Worm (Caenorhabditis elegans) whole organism, young adult: Measurements from ENCODE around the gene ZK622.4.

Experiments
- B0336.3 ChIP-seq: fragments of 200-800 bp; sonication (Bioruptor generic); IDR thresholded peaks from 2 replicates; pipeline ENCODE4 v1.3.6; 2022; ENCODE audit warnings: missing genetic modification characterization, missing compliant biosample characterization
- F23B12.7 ChIP-seq: sonication (generic microtip); optimal IDR thresholded peaks from 2 replicates; lab custom pipeline; 2017; ENCODE audit warnings: missing genetic modification characterization, mild to moderate bottlenecking, missing compliant biosample characterization, antibody characterized with exemption, moderate library complexity; ENCODE audit not compliant: insufficient read depth
- F37B4.10 ChIP-seq: fragments of 200-800 bp; sonication (Bioruptor generic); IDR thresholded peaks from 2 replicates; pipeline ENCODE4 v1.3.6; 2022; ENCODE audit warnings: missing genetic modification characterization, missing compliant biosample characterization
- F57A8.1 ChIP-seq: fragments of 200-800 bp; sonication (Bioruptor generic); optimal IDR thresholded peaks from 2 replicates; lab custom pipeline; 2018; ENCODE audit warnings: mild to moderate bottlenecking, missing genetic modification characterization, moderate library complexity, missing compliant biosample characterization
- K11D2.4 ChIP-seq: fragments of 200-800 bp; sonication (Bioruptor generic); IDR thresholded peaks from 2 replicates; pipeline ENCODE4 v1.3.6; 2022; ENCODE audit warnings: missing genetic modification reagents, missing genetic modification characterization, missing compliant biosample characterization
- T07F8.4 ChIP-seq: sonication (generic microtip); optimal IDR thresholded peaks from 2 replicates; lab custom pipeline; 2016; ENCODE audit warnings: mild to moderate bottlenecking, missing genetic modification characterization, moderate library complexity, missing compliant biosample characterization
- Y79H2A.3 ChIP-seq: fragments of 200-800 bp; sonication (Bioruptor generic); conservative IDR thresholded peaks from 2 replicates; pipeline ENCODE4 v1.3.6; 2022; ENCODE audit warnings: missing genetic modification reagents, missing genetic modification characterization, missing compliant biosample characterization
- ZK185.1 ChIP-seq: sonication (generic microtip); optimal IDR thresholded peaks from 2 replicates; lab custom pipeline; 2016; ENCODE audit warnings: mild to moderate bottlenecking, missing genetic modification characterization, missing compliant biosample characterization; ENCODE audit not compliant: poor library complexity, severe bottlenecking
- aptf-2 ChIP-seq: fragments of 200-800 bp; sonication (Bioruptor generic); conservative IDR thresholded peaks from 2 replicates; pipeline ENCODE4 v1.3.6; 2022; ENCODE audit warnings: missing genetic modification reagents, missing genetic modification characterization, missing compliant biosample characterization
- atf-7 ChIP-seq: sonication (generic microtip); optimal IDR thresholded peaks from 2 replicates; lab custom pipeline; 2017; ENCODE audit warnings: mild to moderate bottlenecking, missing genetic modification characterization, missing compliant biosample characterization
- ccch-3 ChIP-seq: fragments of 200-800 bp; sonication (Bioruptor generic); optimal IDR thresholded peaks from 2 replicates; lab custom pipeline; 2018; ENCODE audit warnings: mild to moderate bottlenecking, missing genetic modification characterization, missing compliant biosample characterization
- cebp-1 ChIP-seq, 2 experiments: fragments of 200-800 bp in 1 of 2; sonication (Bioruptor generic) in 1 of 2; sonication (generic microtip) in 1 of 2; IDR thresholded peaks in 1 of 2; optimal IDR thresholded peaks in 1 of 2; 2 replicates each; pipeline versions ENCODE4 v1.3.6 to Lab custom; 2017 to 2022; ENCODE audit warnings: missing compliant biosample characterization in 2 of 2, missing genetic modification characterization in 2 of 2, mild to moderate bottlenecking in 1 of 2, missing genetic modification reagents in 1 of 2, moderate library complexity in 1 of 2
- ceh-27 ChIP-seq: fragments of 200-800 bp; sonication (Bioruptor generic); optimal IDR thresholded peaks from 2 replicates; lab custom pipeline; 2018; ENCODE audit warnings: mild to moderate bottlenecking, missing genetic modification characterization, moderate library complexity, missing compliant biosample characterization
- ceh-58 ChIP-seq: fragments of 200-800 bp; sonication (Bioruptor generic); IDR thresholded peaks from 2 replicates; pipeline ENCODE4 v1.3.6; 2022; ENCODE audit warnings: missing genetic modification characterization, missing compliant biosample characterization
- ceh-79 ChIP-seq: sonication (generic microtip); optimal IDR thresholded peaks from 2 replicates; lab custom pipeline; 2017; ENCODE audit warnings: mild to moderate bottlenecking, missing genetic modification characterization, missing compliant biosample characterization
- chd-7 ChIP-seq: sonication (generic microtip); optimal IDR thresholded peaks from 2 replicates; lab custom pipeline; 2016; ENCODE audit warnings: mild to moderate bottlenecking, missing genetic modification characterization, moderate library complexity, missing compliant biosample characterization
- dpff-1 ChIP-seq: sonication (generic microtip); optimal IDR thresholded peaks from 2 replicates; lab custom pipeline; 2017; ENCODE audit warnings: mild to moderate bottlenecking, missing genetic modification characterization, missing compliant biosample characterization
- egrh-3 ChIP-seq: fragments of 200-800 bp; sonication (Bioruptor generic); IDR thresholded peaks from 2 replicates; pipeline ENCODE4 v1.3.6; 2022; ENCODE audit warnings: missing genetic modification reagents, missing genetic modification characterization, missing compliant biosample characterization
- gei-17 ChIP-seq: fragments of 200-800 bp; sonication (Bioruptor generic); optimal IDR thresholded peaks from 2 replicates; lab custom pipeline; 2018; ENCODE audit warnings: mild to moderate bottlenecking, missing genetic modification characterization, missing compliant biosample characterization
- hlh-12 ChIP-seq: sonication (generic microtip); optimal IDR thresholded peaks from 2 replicates; lab custom pipeline; 2016; ENCODE audit warnings: missing genetic modification characterization, missing compliant biosample characterization
- hmg-1.2 ChIP-seq: fragments of 200-800 bp; sonication (Bioruptor generic); IDR thresholded peaks from 2 replicates; pipeline ENCODE4 v1.3.6; 2022; ENCODE audit warnings: missing genetic modification reagents, missing genetic modification characterization, missing compliant biosample characterization
- let-607 ChIP-seq, 2 experiments: fragments of 200-800 bp in 1 of 2; sonication (Bioruptor generic) in 1 of 2; sonication (generic microtip) in 1 of 2; optimal IDR thresholded peaks; 2 replicates each; lab custom pipeline; 2016 to 2018; ENCODE audit warnings: mild to moderate bottlenecking in 2 of 2, missing compliant biosample characterization in 2 of 2, missing genetic modification characterization in 2 of 2, moderate library complexity in 2 of 2, missing genotype in 1 of 2
- lin-40 ChIP-seq: sonication (generic microtip); optimal IDR thresholded peaks from 2 replicates; lab custom pipeline; 2016; ENCODE audit warnings: missing genetic modification characterization, mild to moderate bottlenecking, missing compliant biosample characterization, missing genotype, missing genetic modification reagents
- lsy-27 ChIP-seq: sonication (generic microtip); optimal IDR thresholded peaks from 2 replicates; lab custom pipeline; 2017; ENCODE audit warnings: missing genetic modification characterization, mild to moderate bottlenecking, missing compliant biosample characterization, antibody characterized with exemption, missing genotype, borderline replicate concordance; ENCODE audit not compliant: insufficient read depth
- madf-10 ChIP-seq: sonication (generic microtip); optimal IDR thresholded peaks from 2 replicates; lab custom pipeline; 2016; ENCODE audit warnings: mild to moderate bottlenecking, missing genetic modification characterization, missing compliant biosample characterization
- mcd-1 ChIP-seq: fragments of 200-800 bp; sonication (Bioruptor generic); IDR thresholded peaks from 2 replicates; pipeline ENCODE4 v1.3.6; 2022; ENCODE audit warnings: missing genetic modification reagents, missing genetic modification characterization, missing compliant biosample characterization
- nhr-120 ChIP-seq: fragments of 200-800 bp; sonication (Bioruptor generic); IDR thresholded peaks from 2 replicates; pipeline ENCODE4 v1.3.6; 2022; ENCODE audit warnings: missing genetic modification characterization, missing compliant biosample characterization
- nhr-27 ChIP-seq: fragments of 200-800 bp; sonication (Bioruptor generic); optimal IDR thresholded peaks from 2 replicates; lab custom pipeline; 2018; ENCODE audit warnings: mild to moderate bottlenecking, missing genetic modification characterization, moderate library complexity, missing compliant biosample characterization
- nhr-80 ChIP-seq: sonication (generic microtip); optimal IDR thresholded peaks from 2 replicates; lab custom pipeline; 2016; ENCODE audit warnings: missing genetic modification characterization, missing compliant biosample characterization
- pha-4 ChIP-seq: fragments of 150-350 bp; sonication (generic microtip); optimal IDR thresholded peaks from 2 replicates; lab custom pipeline; 2014; ENCODE audit warnings: missing biosample characterization, missing genetic modification reagents, missing genetic modification characterization
- rec-8 ChIP-seq, 2 experiments: sonication (generic microtip); optimal IDR thresholded peaks; 2 replicates each; lab custom pipeline; 2016; ENCODE audit warnings: mild to moderate bottlenecking in 2 of 2, missing genetic modification characterization in 2 of 2, missing genetic modification reagents in 2 of 2, missing genotype in 2 of 2, missing biosample characterization in 1 of 2, missing compliant biosample characterization in 1 of 2, moderate library complexity in 1 of 2
- rpc-1 ChIP-seq, 2 experiments: fragments of 150-350 bp in 1 of 2; sonication (generic microtip) in 1 of 2; optimal IDR thresholded peaks; 2 replicates each; lab custom pipeline; 2014 to 2018; ENCODE audit warnings: missing biosample characterization in 1 of 2, missing genetic modification characterization in 1 of 2, missing genetic modification reagents in 1 of 2, missing genotype in 1 of 2
- sdz-38 ChIP-seq: sonication (generic microtip); optimal IDR thresholded peaks from 2 replicates; lab custom pipeline; 2016; ENCODE audit warnings: missing genotype, missing genetic modification characterization, missing compliant biosample characterization
- snpc-1.1 ChIP-seq: sonication (generic microtip); optimal IDR thresholded peaks from 2 replicates; lab custom pipeline; 2017; ENCODE audit warnings: missing genetic modification characterization, mild to moderate bottlenecking, missing compliant biosample characterization, antibody characterized with exemption, moderate library complexity, missing genotype, missing genetic modification reagents; ENCODE audit not compliant: insufficient read depth
- somi-1 ChIP-seq: fragments of 200-800 bp; sonication (Bioruptor generic); optimal IDR thresholded peaks from 2 replicates; lab custom pipeline; 2018; ENCODE audit warnings: mild to moderate bottlenecking, missing genetic modification characterization, missing compliant biosample characterization
- tbx-9 ChIP-seq: sonication (generic microtip); optimal IDR thresholded peaks from 2 replicates; lab custom pipeline; 2016; ENCODE audit warnings: borderline replicate concordance, missing genetic modification characterization, inconsistent platforms, missing compliant biosample characterization
- tlf-1 ChIP-seq: fragments of 200-800 bp; sonication (Bioruptor generic); optimal IDR thresholded peaks from 2 replicates; lab custom pipeline; 2018; ENCODE audit warnings: mild to moderate bottlenecking, missing genetic modification characterization, missing compliant biosample characterization
- unc-62 ChIP-seq: fragments of 150-350 bp; optimal IDR thresholded peaks from 2 replicates; lab custom pipeline; 2014; ENCODE audit warnings: missing biosample characterization, missing genetic modification reagents, missing genetic modification characterization
- zfh-2 ChIP-seq: fragments of 200-800 bp; sonication (Bioruptor generic); conservative IDR thresholded peaks from 2 replicates; pipeline ENCODE4 v1.3.6; 2022; ENCODE audit warnings: missing genetic modification reagents, missing genetic modification characterization, missing compliant biosample characterization
- ztf-18 ChIP-seq: sonication (generic microtip); optimal IDR thresholded peaks from 2 replicates; lab custom pipeline; 2016; ENCODE audit warnings: missing genotype, mild to moderate bottlenecking, missing genetic modification characterization, missing compliant biosample characterization
- ztf-22 ChIP-seq: fragments of 200-800 bp; sonication (Bioruptor generic); optimal IDR thresholded peaks from 2 replicates; lab custom pipeline; 2018; ENCODE audit warnings: mild to moderate bottlenecking, missing genetic modification characterization, moderate library complexity, missing compliant biosample characterization
- ztf-26 ChIP-seq: sonication (generic microtip); optimal IDR thresholded peaks from 2 replicates; lab custom pipeline; 2017; ENCODE audit warnings: missing genetic modification characterization, missing compliant biosample characterization
- ztf-6 ChIP-seq: fragments of 200-800 bp; sonication (Bioruptor generic); IDR thresholded peaks from 2 replicates; pipeline ENCODE4 v1.3.6; 2022; ENCODE audit warnings: missing genetic modification reagents, missing genetic modification characterization, missing compliant biosample characterization

Gene ZK622.4

DNA sequence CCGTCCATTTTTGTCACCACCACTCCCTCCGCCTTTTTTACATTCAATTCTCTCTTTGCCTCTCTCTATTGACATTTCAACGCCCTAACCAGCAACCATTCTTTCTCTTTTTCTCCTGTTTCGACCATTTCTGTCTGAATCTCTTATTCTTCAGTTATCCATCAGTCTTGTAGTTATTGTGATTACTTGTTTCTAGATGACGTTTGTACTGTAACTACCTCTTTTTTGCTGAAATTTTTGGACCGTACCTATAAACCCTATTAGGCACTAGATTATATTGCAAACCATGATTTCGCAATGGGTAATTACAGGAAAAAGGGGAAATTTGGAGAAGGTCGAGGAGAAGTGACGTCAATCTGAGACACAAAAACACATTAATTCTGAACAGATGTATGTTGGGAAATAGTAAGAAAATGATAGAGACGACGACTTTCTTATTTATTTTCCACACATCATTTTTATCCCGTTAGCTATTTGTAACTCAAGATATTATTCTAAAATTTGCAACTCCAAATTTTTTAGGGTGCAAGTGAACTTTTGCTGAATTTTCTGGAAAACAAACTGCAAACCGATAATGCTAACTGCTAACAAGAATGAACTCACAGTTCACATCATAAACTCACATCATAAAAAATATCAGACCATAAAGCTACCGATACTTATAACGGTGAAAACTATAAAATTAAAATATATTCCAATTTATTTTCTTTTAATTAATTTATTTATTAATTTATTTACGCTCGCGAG, 27.9 kb downstream of the ZK622.4 start:
- peak; percentile 32 for TF ChIP-seq lin-40
- no peak for TF ChIP-seq ceh-58
- TF ChIP-seq ztf-18 (tag; lab: Kevin White, UChicago): no peak
- 0 out of 2 replicates have a peak, but pooled peaks have one; percentile 14 for TF ChIP-seq B0336.3 (GFP tag; lab: Robert Waterston, UW)
- TF ChIP-seq nhr-27 (tag; lab: Kevin White, UChicago): no peak
- TF ChIP-seq atf-7 (tag; lab: Kevin White, UChicago): peak; percentile 7
- no peak for TF ChIP-seq tbx-9 (tag; lab: Kevin White, UChicago)
- TF ChIP-seq ceh-79 (tag; lab: Kevin White, UChicago): no peak
- TF ChIP-seq nhr-80 (tag; lab: Kevin White, UChicago): peak; percentile 79
- no peak for TF ChIP-seq dpff-1 (tag; lab: Kevin White, UChicago)
- peak; percentile 51 for TF ChIP-seq unc-62
- peak; percentile 69 for TF ChIP-seq pha-4
- peak; percentile 61 for TF ChIP-seq cebp-1 (GFP tag; IDR thresholded peaks at IDR 0.05; lab: Robert Waterston, UW)
- peak; percentile 94 for TF ChIP-seq cebp-1 (tag; optimal IDR thresholded peaks at IDR 0.05; lab: Kevin White, UChicago)
- TF ChIP-seq ztf-6 (GFP tag; lab: Robert Waterston, UW): no peak
- TF ChIP-seq snpc-1.1: no peak
- no peak for TF ChIP-seq madf-10 (tag; lab: Kevin White, UChicago)
- no peak for TF ChIP-seq hlh-12 (tag; lab: Kevin White, UChicago)
- no peak for TF ChIP-seq F57A8.1
- peak; percentile 58; the same call in 1 of the 2 replicates for TF ChIP-seq hmg-1.2 (GFP tag; lab: Robert Waterston, UW)
- TF ChIP-seq, all 124 proteins: peak for 8

DNA sequence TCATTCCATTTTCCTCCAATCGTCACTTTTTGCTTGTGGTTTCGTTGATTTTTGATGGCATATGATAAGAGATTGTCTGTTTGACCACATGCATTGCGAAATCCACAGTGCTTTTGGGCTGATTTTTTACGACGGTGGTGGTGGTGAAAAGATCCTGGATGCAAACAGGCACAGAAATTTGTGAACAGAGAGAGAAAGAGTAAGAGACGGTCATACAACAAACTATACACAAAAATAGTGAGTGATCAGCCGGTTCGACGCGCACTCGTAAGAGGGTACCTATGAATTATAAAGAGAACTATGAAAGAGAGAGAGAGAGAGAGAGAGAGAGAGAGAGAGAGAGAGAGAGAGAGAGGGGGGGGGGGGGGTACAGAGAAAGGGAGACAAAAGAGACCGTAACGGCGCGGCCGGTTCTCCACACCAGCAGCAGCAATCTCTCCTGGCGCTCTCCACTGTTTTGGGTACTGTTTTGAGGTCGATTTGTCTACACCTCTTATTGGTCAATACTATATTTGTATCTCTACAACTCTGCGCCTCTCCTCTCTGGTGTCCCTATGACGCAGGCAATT, 29.3 kb downstream of the ZK622.4 start:
- peak; percentile 94 for TF ChIP-seq egrh-3
- no peak for TF ChIP-seq rpc-1 (optimal IDR thresholded peaks at IDR 0.05; lab: Kevin White, UChicago)
- no peak for TF ChIP-seq rpc-1 (tag; optimal IDR thresholded peaks at IDR 0.05; lab: Kevin White, UChicago)
- TF ChIP-seq aptf-2 (GFP tag; lab: Robert Waterston, UW): no peak
- peak; percentile 79 for TF ChIP-seq ztf-26
- peak; percentile 67 for TF ChIP-seq mcd-1 (GFP tag; lab: Robert Waterston, UW)
- peak; percentile 98 for TF ChIP-seq zfh-2 (GFP tag; lab: Robert Waterston, UW)
- TF ChIP-seq hmg-1.2 (GFP tag; lab: Robert Waterston, UW): peak; percentile 83
- peak; percentile 55 for TF ChIP-seq lin-40
- 0 out of 2 replicates have a peak, but pooled peaks have one; percentile 16 for TF ChIP-seq K11D2.4 (GFP tag; lab: Robert Waterston, UW)
- TF ChIP-seq nhr-120 (GFP tag; lab: Robert Waterston, UW): no peak
- TF ChIP-seq somi-1 (GFP tag; lab: Kevin White, UChicago): peak; percentile 25
- peak; percentile 68 for TF ChIP-seq atf-7 (tag; lab: Kevin White, UChicago)
- peak; percentile 10 for TF ChIP-seq ztf-22 (GFP tag; lab: Kevin White, UChicago)
- TF ChIP-seq F23B12.7: no peak
- TF ChIP-seq ZK185.1 (tag; lab: Kevin White, UChicago): peak; percentile 18
- TF ChIP-seq gei-17: peak; percentile 46
- peak; percentile 91 for TF ChIP-seq cebp-1 (GFP tag; IDR thresholded peaks at IDR 0.05; lab: Robert Waterston, UW)
- TF ChIP-seq cebp-1 (tag; optimal IDR thresholded peaks at IDR 0.05; lab: Kevin White, UChicago): peak; percentile 97
- TF ChIP-seq Y79H2A.3 (GFP tag; lab: Robert Waterston, UW): no peak
- no peak for TF ChIP-seq lsy-27 (tag; lab: Kevin White, UChicago)
- TF ChIP-seq ccch-3 (GFP tag; lab: Kevin White, UChicago): no peak
- TF ChIP-seq ceh-27 (GFP tag; lab: Kevin White, UChicago): peak; percentile 62
- no peak for TF ChIP-seq T07F8.4 (tag; lab: Kevin White, UChicago)
- peak; percentile 84 for TF ChIP-seq nhr-80 (tag; lab: Kevin White, UChicago)
- TF ChIP-seq F37B4.10 (GFP tag; lab: Robert Waterston, UW): no peak
- TF ChIP-seq rec-8 (tag; optimal IDR thresholded peaks at IDR 0.05; lab: Kevin White, UChicago): no peak
- TF ChIP-seq sdz-38 (tag; lab: Kevin White, UChicago): no peak
- TF ChIP-seq let-607 (tag; optimal IDR thresholded peaks at IDR 0.05; lab: Kevin White, UChicago): peak in 1 of 2 experiments; percentile 22
- TF ChIP-seq tlf-1: peak; percentile 9
- TF ChIP-seq chd-7: peak; percentile 54
